Worm (Caenorhabditis elegans) whole organism, L3 larva: ENCODE results near the gene wdr-37.

Experiments
- fkh-10 ChIP-seq: sonication (generic microtip); optimal IDR thresholded peaks from 2 replicates; lab custom pipeline; 2017; ENCODE audit warnings: missing biosample characterization, missing genetic modification reagents, missing genetic modification characterization
- mdl-1 ChIP-seq: fragments of 150-350 bp; optimal IDR thresholded peaks from 2 replicates; lab custom pipeline; 2014; ENCODE audit warnings: missing biosample characterization, missing genetic modification characterization
- nhr-76 ChIP-seq: fragments of 150-350 bp; sonication (generic microtip); optimal IDR thresholded peaks from 5 replicates; lab custom pipeline; 2014; ENCODE audit warnings: missing biosample characterization, missing genetic modification characterization

DNA sequence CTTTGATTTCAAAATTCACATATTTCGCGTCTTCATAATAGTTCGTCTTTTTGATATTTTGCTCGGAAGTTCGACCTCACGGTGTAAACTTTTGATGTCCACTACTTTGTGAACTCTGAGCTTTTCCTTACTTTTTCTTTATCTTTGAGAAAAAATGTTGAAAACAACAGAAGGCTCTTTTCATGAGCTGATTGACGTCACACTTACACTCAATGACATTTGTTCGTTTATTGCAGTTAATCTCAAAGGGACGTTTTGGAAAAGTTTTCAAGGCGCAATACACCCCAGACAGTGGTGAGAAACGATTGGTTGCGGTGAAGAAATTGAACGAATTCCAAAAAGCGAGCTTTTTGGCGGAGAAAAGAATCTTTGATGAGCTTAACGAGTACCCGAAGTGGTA is 29.4 kb upstream of the wdr-37 start:
- TF ChIP-seq fkh-10 (GFP tag; lab: Kevin White, UChicago): no peak
- TF ChIP-seq nhr-76 (tag; lab: Kevin White, UChicago): no peak
- TF ChIP-seq mdl-1: no peak
